Fruit fly (Drosophila melanogaster): ENCODE data around the gene CG3842.

Gene CG3842

dm6 chrX:6356748-6357397 lies 19.3 kb downstream of the CG3842 start (continued):
- TF ChIP-seq fkh (GFP tag; optimal IDR thresholded peaks at IDR 0.05) (no peak), CG16779 (tag; optimal IDR thresholded peaks at IDR 0.05) (no peak), CG11902 (GFP tag; optimal IDR thresholded peaks at IDR 0.05) (peak; percentile 23), CG6854 (GFP tag; optimal IDR thresholded peaks at IDR 0.05) (no peak), lz (GFP tag; optimal IDR thresholded peaks at IDR 0.05) (peak; percentile 3), fd59A (GFP tag; optimal IDR thresholded peaks at IDR 0.05) (no peak), CG6163 (GFP tag; IDR thresholded peaks at IDR 0.05) (peak; percentile 61; the same call in 1 of the 3 replicates), CG34406 (GFP tag; optimal IDR thresholded peaks at IDR 0.05) (peak; percentile 28), Ets21C (GFP tag; optimal IDR thresholded peaks at IDR 0.05) (no peak)

dm6 chrX:6357456-6358007 lies 20.0 kb downstream of the CG3842 start:
- TF ChIP-seq svp (GFP tag) = peak; percentile 60
- TF ChIP-seq eg (GFP tag; IDR thresholded peaks at IDR 0.05) = peak; percentile 41; the same call in 1 of the 3 replicates
- TF ChIP-seq Eip78C (GFP tag) = peak; percentile 19
- no peak for TF ChIP-seq ss (GFP tag; optimal IDR thresholded peaks at IDR 0.05)
- TF ChIP-seq CG6163 (GFP tag; IDR thresholded peaks at IDR 0.05) = no peak

- TF ChIP-seq vri (GFP tag; optimal IDR thresholded peaks at IDR 0.05) (peak; percentile 97), CG3032 (tag; optimal IDR thresholded peaks at IDR 0.05) (no peak), svp (GFP tag) (peak; percentile 58), esn (GFP tag; optimal IDR thresholded peaks at IDR 0.05) (no peak)
Measured at dm6 chrX:6358198-6358597, 20.6 kb downstream of the CG3842 start.

- no peak for TF ChIP-seq CG34406 (GFP tag; optimal IDR thresholded peaks at IDR 0.05)
Measured at dm6 chrX:6361215-6361614, 23.7 kb downstream of the CG3842 start.

dm6 chrX:6365632-6366356 lies 28.2 kb downstream of the CG3842 start, which contains the start of the genes swa and Marf:
Gene swa (minus strand): TSS chrX:6365708.
Gene Marf (plus strand): TSS chrX:6365949.
- TF ChIP-seq Sox102F (GFP tag; optimal IDR thresholded peaks at IDR 0.05) = no peak
- no peak for TF ChIP-seq CG11762 (GFP tag; optimal IDR thresholded peaks at IDR 0.05; ENCODE audit: insufficient read depth)
- peak; percentile 75 for TF ChIP-seq fkh (GFP tag; optimal IDR thresholded peaks at IDR 0.05)
- TF ChIP-seq CG1621 (tag; optimal IDR thresholded peaks at IDR 0.05) = no peak
- TF ChIP-seq CG6276 (GFP tag; optimal IDR thresholded peaks at IDR 0.05) = no peak
- no peak for TF ChIP-seq CG6808 (GFP tag; optimal IDR thresholded peaks at IDR 0.05)
- no peak for TF ChIP-seq OdsH (GFP tag; optimal IDR thresholded peaks at IDR 0.05)
- TF ChIP-seq ss (GFP tag; optimal IDR thresholded peaks at IDR 0.05) = no peak
- no peak for TF ChIP-seq Hr39 (GFP tag; optimal IDR thresholded peaks at IDR 0.05)
- TF ChIP-seq fd59A (GFP tag; optimal IDR thresholded peaks at IDR 0.05) = no peak
- TF ChIP-seq CG3032 (tag; optimal IDR thresholded peaks at IDR 0.05) = no peak
- no peak for TF ChIP-seq CG34406 (GFP tag; optimal IDR thresholded peaks at IDR 0.05)
- TF ChIP-seq CG11902 (GFP tag; optimal IDR thresholded peaks at IDR 0.05) = no peak
- TF ChIP-seq vri (GFP tag; optimal IDR thresholded peaks at IDR 0.05) = peak; percentile 84
- no peak for TF ChIP-seq dsx (GFP tag; optimal IDR thresholded peaks at IDR 0.05; ENCODE audit: poor library complexity, severe bottlenecking)
- no peak for TF ChIP-seq Lpt (GFP tag; optimal IDR thresholded peaks at IDR 0.05)
- TF ChIP-seq Eip78C (GFP tag) = peak; percentile 48

- peak; percentile 94 for TF ChIP-seq topi (GFP tag; optimal IDR thresholded peaks at IDR 0.05)
- peak; percentile 85 for TF ChIP-seq Sox15 (GFP tag; optimal IDR thresholded peaks at IDR 0.05)
- peak; percentile 94 for TF ChIP-seq CG8119 (GFP tag; IDR thresholded peaks at IDR 0.05)
- peak; percentile 85 for TF ChIP-seq CG10631 (GFP tag; optimal IDR thresholded peaks at IDR 0.05)
- TF ChIP-seq Hr39 (GFP tag; optimal IDR thresholded peaks at IDR 0.05) = peak; percentile 97
- peak; percentile 89 for TF ChIP-seq CG7368 (GFP tag; optimal IDR thresholded peaks at IDR 0.05)
- TF ChIP-seq CG11762 (GFP tag; optimal IDR thresholded peaks at IDR 0.05; ENCODE audit: insufficient read depth) = peak; percentile 69
- TF ChIP-seq CG34406 (GFP tag; optimal IDR thresholded peaks at IDR 0.05) = peak; percentile 82
- TF ChIP-seq CG4318 (GFP tag; optimal IDR thresholded peaks at IDR 0.05) = peak; percentile 83
- peak; percentile 89 for TF ChIP-seq net (GFP tag; optimal IDR thresholded peaks at IDR 0.05)
- peak; percentile 79 for TF ChIP-seq Eip93F (GFP tag; optimal IDR thresholded peaks at IDR 0.05)
- peak; percentile 91 for TF ChIP-seq CG3919 (GFP tag; optimal IDR thresholded peaks at IDR 0.05)
- TF ChIP-seq lz (GFP tag; optimal IDR thresholded peaks at IDR 0.05) = peak; percentile 96
- peak; percentile 85 for TF ChIP-seq CG11902 (GFP tag; optimal IDR thresholded peaks at IDR 0.05)
- TF ChIP-seq CG9139 (GFP tag; optimal IDR thresholded peaks at IDR 0.05) = peak; percentile 15
- TF ChIP-seq OdsH (GFP tag; optimal IDR thresholded peaks at IDR 0.05) = peak; percentile 92
- peak; percentile 69 for TF ChIP-seq CG1621 (tag; optimal IDR thresholded peaks at IDR 0.05)
- peak; percentile 47 for TF ChIP-seq fkh (GFP tag; optimal IDR thresholded peaks at IDR 0.05)
- peak; percentile 88 for TF ChIP-seq Eip75B (GFP tag; optimal IDR thresholded peaks at IDR 0.05)
- TF ChIP-seq CG31627 (GFP tag; optimal IDR thresholded peaks at IDR 0.05) = peak; percentile 96
Measured at dm6 chrX:6366357-6366691, 28.8 kb downstream of the CG3842 start.

Data from whole organism, prepupa.